Worm (Caenorhabditis elegans): ENCODE results near the gene clec-35.

Gene clec-35

ce11 chrV:16873642-16874041 is 19.8 kb upstream of the clec-35 start, which contains the start of gene srw-23:
Gene srw-23 (plus strand): TSS chrV:16873942.
- TF ChIP-seq nhr-77 (tag; optimal IDR thresholded peaks at IDR 0.05) (no peak), skn-1 (tag; optimal IDR thresholded peaks at IDR 0.05) (no peak), nhr-237 (tag; optimal IDR thresholded peaks at IDR 0.05) (no peak), ceh-16 (tag; optimal IDR thresholded peaks at IDR 0.05) (no peak), nhr-6 (tag; optimal IDR thresholded peaks at IDR 0.05) (no peak)

- TF ChIP-seq ceh-16 (tag; optimal IDR thresholded peaks at IDR 0.05): no peak
- no peak for TF ChIP-seq F13H6.1 (tag; optimal IDR thresholded peaks at IDR 0.05)
- TF ChIP-seq ztf-1 (GFP tag; conservative IDR thresholded peaks at IDR 0.05): no peak
- no peak for TF ChIP-seq zag-1 (tag; optimal IDR thresholded peaks at IDR 0.05)
- no peak for TF ChIP-seq lin-13 (GFP tag; optimal IDR thresholded peaks at IDR 0.05)
- no peak for TF ChIP-seq alr-1 (tag; optimal IDR thresholded peaks at IDR 0.05)
- no peak for TF ChIP-seq nhr-12 (tag; optimal IDR thresholded peaks at IDR 0.05)
- no peak for TF ChIP-seq dmd-4 (tag; optimal IDR thresholded peaks at IDR 0.05)
Observed at ce11 chrV:16871387-16871786, 17.5 kb upstream of the clec-35 start, which contains the start of gene thn-4. Gene thn-4 (minus strand): TSS chrV:16871487.

ce11 chrV:16869740-16870139 is 15.9 kb upstream of the clec-35 start, which contains the start of gene clec-33:
Gene clec-33 (minus strand): TSS chrV:16869840.
- TF ChIP-seq lin-11 (tag; optimal IDR thresholded peaks at IDR 0.05) (no peak), lin-13 (GFP tag; optimal IDR thresholded peaks at IDR 0.05) (no peak), sma-3 (GFP tag; optimal IDR thresholded peaks at IDR 0.05) (no peak), ztf-11 (tag; optimal IDR thresholded peaks at IDR 0.05) (no peak), zag-1 (tag; optimal IDR thresholded peaks at IDR 0.05) (no peak), ceh-82 (tag; optimal IDR thresholded peaks at IDR 0.05) (no peak), F13H6.1 (tag; optimal IDR thresholded peaks at IDR 0.05) (no peak), lsy-2 (tag; optimal IDR thresholded peaks at IDR 0.05) (no peak), alr-1 (tag; optimal IDR thresholded peaks at IDR 0.05) (no peak), nhr-6 (tag; optimal IDR thresholded peaks at IDR 0.05) (no peak)

ce11 chrV:16865404-16865803 is 11.5 kb upstream of the clec-35 start, which contains the start of gene clec-28:
Gene clec-28 (plus strand): TSS chrV:16865704.
- TF ChIP-seq crh-2 (tag; optimal IDR thresholded peaks at IDR 0.05): no peak

- no peak for TF ChIP-seq elt-1 (tag; optimal IDR thresholded peaks at IDR 0.05)
- TF ChIP-seq ama-1 (optimal IDR thresholded peaks at IDR 0.05): no peak
- no peak for TF ChIP-seq mbf-1 (tag; optimal IDR thresholded peaks at IDR 0.05)
- no peak for TF ChIP-seq mab-5 (tag; optimal IDR thresholded peaks at IDR 0.05)
- no peak for TF ChIP-seq blmp-1 (tag; optimal IDR thresholded peaks at IDR 0.05; ENCODE audit: insufficient read depth)
- TF ChIP-seq ztf-4 (tag; optimal IDR thresholded peaks at IDR 0.05): no peak
- TF ChIP-seq nhr-23 (tag; optimal IDR thresholded peaks at IDR 0.05): no peak
Observed at ce11 chrV:16861719-16862118, 7.9 kb upstream of the clec-35 start, which contains the start of the genes clec-32 and clec-24. Gene clec-32 (minus strand): TSS chrV:16861819. Gene clec-24 (plus strand): TSS chrV:16862012.

ce11 chrV:16857977-16858479 is 4.2 kb upstream of the clec-35 start, which contains the start of the genes clec-31 and clec-22:
Gene clec-31 (minus strand): TSS chrV:16858077.
Gene clec-22 (plus strand): TSS chrV:16858429.
- TF ChIP-seq nhr-11 (tag; optimal IDR thresholded peaks at IDR 0.05) (no peak), egl-27 (tag; optimal IDR thresholded peaks at IDR 0.05) (no peak), sma-3 (GFP tag; optimal IDR thresholded peaks at IDR 0.05) (no peak)

ce11 chrV:16852002-16852401 is 1.9 kb downstream of the clec-35 start, which contains the start of gene clec-37:
Gene clec-37 (minus strand): TSS chrV:16852102.
- TF ChIP-seq ceh-82 (tag; optimal IDR thresholded peaks at IDR 0.05): no peak
- no peak for TF ChIP-seq aly-2 (tag; optimal IDR thresholded peaks at IDR 0.05)
- TF ChIP-seq ztf-11 (tag; optimal IDR thresholded peaks at IDR 0.05): no peak
- no peak for TF ChIP-seq nhr-12 (tag; optimal IDR thresholded peaks at IDR 0.05)

ce11 chrV:16848498-16848897 is 5.4 kb downstream of the clec-35 start, which contains the start of the genes clec-36 and clec-26:
Gene clec-36 (minus strand): TSS chrV:16848598.
Gene clec-26 (plus strand): TSS chrV:16848611.
- TF ChIP-seq mdl-1 (tag; optimal IDR thresholded peaks at IDR 0.05) (no peak), R02D3.7 (tag; optimal IDR thresholded peaks at IDR 0.05) (no peak)

Measured in whole organism, L2 larva.